Worm (Caenorhabditis elegans) whole organism, midembryonic: ENCODE data around the gene ZK596.2.

Experiments used
- T22C8.4 ChIP-seq: fragments of 200-800 bp; sonication (Bioruptor generic); IDR thresholded peaks from 2 replicates; pipeline ENCODE4 v1.3.6; 2022; ENCODE audit warnings: missing genetic modification characterization, missing compliant biosample characterization
- flt-1 ChIP-seq: fragments of 200-800 bp; sonication (Bioruptor generic); IDR thresholded peaks from 2 replicates; pipeline ENCODE4 v1.3.6; 2022; ENCODE audit warnings: missing genetic modification characterization, missing compliant biosample characterization
- klf-2 ChIP-seq: fragments of 200-800 bp; sonication (Bioruptor generic); conservative IDR thresholded peaks from 2 replicates; pipeline ENCODE4 v1.3.6; 2022; ENCODE audit warnings: missing genetic modification reagents, missing genetic modification characterization, missing compliant biosample characterization
- ztf-23 ChIP-seq: fragments of 200-800 bp; sonication (Bioruptor generic); IDR thresholded peaks from 2 replicates; pipeline ENCODE4 v1.3.6; 2022; ENCODE audit warnings: missing genetic modification reagents, missing genetic modification characterization, missing compliant biosample characterization

- TF ChIP-seq klf-2 (GFP tag; lab: Robert Waterston, UW) (no peak), flt-1 (GFP tag; lab: Robert Waterston, UW) (no peak), ztf-23 (no peak), T22C8.4 (GFP tag; lab: Robert Waterston, UW) (no peak)
These were observed 24.8 kb downstream of the ZK596.2 start, which contains the start of gene F13E9.5 for ce11 chrIV:10884263-10884662.
